Worm (Caenorhabditis elegans) whole organism, late embryonic: ENCODE results near the gene pat-2.

ENCODE experiments used
- ceh-18 ChIP-seq: sonication (generic microtip); optimal IDR thresholded peaks from 2 replicates; lab custom pipeline; 2016; ENCODE audit warnings: missing genetic modification characterization, missing compliant biosample characterization
- ceh-2 ChIP-seq: sonication (generic microtip); optimal IDR thresholded peaks from 2 replicates; lab custom pipeline; 2016; ENCODE audit warnings: missing genotype, missing genetic modification characterization, missing compliant biosample characterization
- dmd-4 ChIP-seq: sonication (generic microtip); optimal IDR thresholded peaks from 2 replicates; lab custom pipeline; 2016; ENCODE audit warnings: borderline replicate concordance, missing genetic modification characterization, missing compliant biosample characterization
- nhr-11 ChIP-seq: fragments of 150-350 bp; optimal IDR thresholded peaks from 2 replicates; lab custom pipeline; 2014; ENCODE audit warnings: missing biosample characterization, missing genetic modification characterization
- ref-2 ChIP-seq: sonication (generic microtip); optimal IDR thresholded peaks from 2 replicates; lab custom pipeline; 2016; ENCODE audit warnings: missing genetic modification characterization, missing compliant biosample characterization
- sdc-2 ChIP-seq: sonication (generic microtip); optimal IDR thresholded peaks from 2 replicates; lab custom pipeline; 2016; ENCODE audit warnings: missing genotype, missing genetic modification characterization, missing compliant biosample characterization

DNA sequence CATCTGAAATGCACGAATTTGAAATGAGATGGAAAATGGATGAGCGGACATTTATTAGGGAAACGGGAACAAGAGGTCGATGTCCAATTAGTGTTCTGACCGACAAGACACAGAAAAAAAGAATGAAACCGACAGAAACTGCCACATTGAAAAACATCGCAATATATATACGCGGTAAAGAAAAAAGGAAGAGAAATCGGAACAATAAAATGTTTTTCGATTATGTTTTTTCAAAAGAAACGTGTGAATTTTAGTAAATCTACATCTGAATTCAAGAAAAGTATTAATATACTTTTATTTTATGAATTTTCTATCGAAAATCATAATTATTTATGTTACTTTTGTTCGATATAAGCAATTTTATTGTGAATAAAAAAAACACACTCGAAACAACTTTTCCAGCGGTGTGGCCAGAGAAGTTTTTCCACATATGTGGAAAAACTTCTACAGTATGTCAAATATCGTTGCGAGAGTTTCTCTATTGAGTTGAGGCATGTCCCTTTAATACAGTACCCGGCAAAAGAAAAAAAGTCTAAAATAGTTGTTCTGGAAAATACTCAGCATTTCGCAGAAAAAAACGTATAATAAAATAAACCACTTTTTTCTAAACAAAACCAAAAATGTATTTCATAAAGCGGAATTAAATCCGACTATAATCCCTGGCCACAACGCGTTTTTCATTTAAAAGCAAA, 12.5 kb downstream of the pat-2 start, which contains the start of gene F44E2.10:
- TF ChIP-seq ref-2: no peak
- TF ChIP-seq dmd-4 (tag; lab: Kevin White, UChicago): no peak
- TF ChIP-seq ceh-18 (tag; lab: Kevin White, UChicago): no peak
- TF ChIP-seq sdc-2 (tag; lab: Kevin White, UChicago): no peak
- no peak for TF ChIP-seq ceh-2 (tag; lab: Kevin White, UChicago)
- TF ChIP-seq nhr-11 (tag; lab: Kevin White, UChicago): no peak
